Worm (Caenorhabditis elegans): Measurements from ENCODE around the gene srh-299.

ce11 chrV:15892696-15893095 lies 29.6 kb downstream of the srh-299 start, which contains the start of gene T06C12.11:
- TF ChIP-seq ama-1 (optimal IDR thresholded peaks at IDR 0.05), result no peak
- TF ChIP-seq dmd-4 (tag; optimal IDR thresholded peaks at IDR 0.05; ENCODE audit: borderline replicate concordance), result no peak
- TF ChIP-seq elt-2 (tag; optimal IDR thresholded peaks at IDR 0.05), result no peak
- TF ChIP-seq tbx-2 (tag; optimal IDR thresholded peaks at IDR 0.05), result no peak
- TF ChIP-seq tbx-7 (tag; optimal IDR thresholded peaks at IDR 0.05), result no peak
- no peak for TF ChIP-seq ceh-34 (tag; optimal IDR thresholded peaks at IDR 0.05)
- no peak for TF ChIP-seq pros-1 (tag; optimal IDR thresholded peaks at IDR 0.05)
- no peak for TF ChIP-seq lin-11 (tag; optimal IDR thresholded peaks at IDR 0.05)
- no peak for TF ChIP-seq nhr-232 (tag; optimal IDR thresholded peaks at IDR 0.05)
- TF ChIP-seq ceh-48 (tag; optimal IDR thresholded peaks at IDR 0.05), result no peak

All from whole organism, late embryonic.